Worm (Caenorhabditis elegans) whole organism, young adult: ENCODE data around the gene gadr-3.

Experiments
- B0019.2 ChIP-seq: fragments of 200-800 bp; sonication (Bioruptor generic); conservative IDR thresholded peaks from 2 replicates; pipeline ENCODE4 v1.3.6; 2022; ENCODE audit warnings: missing genetic modification reagents, missing genetic modification characterization, missing compliant biosample characterization
- B0035.1 ChIP-seq: sonication (generic microtip); optimal IDR thresholded peaks from 2 replicates; lab custom pipeline; 2016; ENCODE audit warnings: missing genetic modification characterization, mild to moderate bottlenecking, missing compliant biosample characterization, missing genotype, missing genetic modification reagents
- C06A6.2 ChIP-seq: fragments of 200-800 bp; sonication (Bioruptor generic); conservative IDR thresholded peaks from 2 replicates; pipeline ENCODE4 v1.3.6; 2022; ENCODE audit warnings: missing genetic modification characterization, missing compliant biosample characterization
- F23B12.7 ChIP-seq: sonication (generic microtip); optimal IDR thresholded peaks from 2 replicates; lab custom pipeline; 2017; ENCODE audit warnings: missing genetic modification characterization, mild to moderate bottlenecking, missing compliant biosample characterization, antibody characterized with exemption, moderate library complexity; ENCODE audit not compliant: insufficient read depth
- F39B2.1 ChIP-seq: fragments of 200-800 bp; sonication (Bioruptor generic); IDR thresholded peaks from 2 replicates; pipeline ENCODE4 v1.3.6; 2022; ENCODE audit warnings: missing genetic modification reagents, missing genetic modification characterization, missing compliant biosample characterization
- Y53F4B.3 ChIP-seq: fragments of 200-800 bp; sonication (Bioruptor generic); IDR thresholded peaks from 2 replicates; pipeline ENCODE4 v1.3.6; 2022; ENCODE audit warnings: missing genetic modification reagents, missing genetic modification characterization, missing compliant biosample characterization
- Y95B8A.8 ChIP-seq: fragments of 200-800 bp; sonication (Bioruptor generic); IDR thresholded peaks from 2 replicates; pipeline ENCODE4 v1.3.6; 2022; ENCODE audit warnings: missing genetic modification reagents, missing genetic modification characterization, missing compliant biosample characterization
- ama-1 ChIP-seq, 3 experiments: fragments of 150-350 bp in 1 of 3; sonication (generic microtip) in 2 of 3; optimal IDR thresholded peaks; 2 replicates each; lab custom pipeline; 2014 to 2018; ENCODE audit warnings: missing biosample characterization in 2 of 3, missing genetic modification characterization in 2 of 3, missing genetic modification reagents in 2 of 3
- atf-7 ChIP-seq: sonication (generic microtip); optimal IDR thresholded peaks from 2 replicates; lab custom pipeline; 2017; ENCODE audit warnings: mild to moderate bottlenecking, missing genetic modification characterization, missing compliant biosample characterization
- attf-3 ChIP-seq: fragments of 200-800 bp; sonication (Bioruptor generic); conservative IDR thresholded peaks from 2 replicates; pipeline ENCODE4 v1.3.6; 2022; ENCODE audit warnings: missing genetic modification reagents, missing genetic modification characterization, missing compliant biosample characterization
- attf-6 ChIP-seq: fragments of 200-800 bp; sonication (Bioruptor generic); IDR thresholded peaks from 2 replicates; pipeline ENCODE4 v1.3.6; 2022; ENCODE audit warnings: missing genetic modification reagents, missing genetic modification characterization, missing compliant biosample characterization
- cebp-1 ChIP-seq, 2 experiments: fragments of 200-800 bp in 1 of 2; sonication (Bioruptor generic) in 1 of 2; sonication (generic microtip) in 1 of 2; IDR thresholded peaks in 1 of 2; optimal IDR thresholded peaks in 1 of 2; 2 replicates each; pipeline versions ENCODE4 v1.3.6 to Lab custom; 2017 to 2022; ENCODE audit warnings: missing compliant biosample characterization in 2 of 2, missing genetic modification characterization in 2 of 2, mild to moderate bottlenecking in 1 of 2, missing genetic modification reagents in 1 of 2, moderate library complexity in 1 of 2
- ceh-27 ChIP-seq: fragments of 200-800 bp; sonication (Bioruptor generic); optimal IDR thresholded peaks from 2 replicates; lab custom pipeline; 2018; ENCODE audit warnings: mild to moderate bottlenecking, missing genetic modification characterization, moderate library complexity, missing compliant biosample characterization
- ceh-40 ChIP-seq: fragments of 200-800 bp; sonication (Bioruptor generic); IDR thresholded peaks from 2 replicates; pipeline ENCODE4 v1.3.6; 2022; ENCODE audit warnings: missing genetic modification characterization, missing compliant biosample characterization
- ceh-79 ChIP-seq: sonication (generic microtip); optimal IDR thresholded peaks from 2 replicates; lab custom pipeline; 2017; ENCODE audit warnings: mild to moderate bottlenecking, missing genetic modification characterization, missing compliant biosample characterization
- dpff-1 ChIP-seq: sonication (generic microtip); optimal IDR thresholded peaks from 2 replicates; lab custom pipeline; 2017; ENCODE audit warnings: mild to moderate bottlenecking, missing genetic modification characterization, missing compliant biosample characterization
- egl-18 ChIP-seq: fragments of 200-800 bp; sonication (Bioruptor generic); IDR thresholded peaks from 2 replicates; pipeline ENCODE4 v1.3.6; 2022; ENCODE audit warnings: missing genetic modification reagents, missing genetic modification characterization, missing compliant biosample characterization
- egrh-3 ChIP-seq: fragments of 200-800 bp; sonication (Bioruptor generic); IDR thresholded peaks from 2 replicates; pipeline ENCODE4 v1.3.6; 2022; ENCODE audit warnings: missing genetic modification reagents, missing genetic modification characterization, missing compliant biosample characterization
- ekl-4 ChIP-seq: fragments of 200-800 bp; sonication (Bioruptor generic); IDR thresholded peaks from 2 replicates; pipeline ENCODE4 v1.3.6; 2022; ENCODE audit warnings: missing genetic modification reagents, missing genetic modification characterization, missing compliant biosample characterization
- him-1 ChIP-seq: sonication (generic microtip); optimal IDR thresholded peaks from 2 replicates; lab custom pipeline; 2016; ENCODE audit warnings: missing genotype, missing genetic modification reagents, missing genetic modification characterization, missing compliant biosample characterization
- hmg-1.2 ChIP-seq: fragments of 200-800 bp; sonication (Bioruptor generic); IDR thresholded peaks from 2 replicates; pipeline ENCODE4 v1.3.6; 2022; ENCODE audit warnings: missing genetic modification reagents, missing genetic modification characterization, missing compliant biosample characterization
- let-607 ChIP-seq, 2 experiments: fragments of 200-800 bp in 1 of 2; sonication (Bioruptor generic) in 1 of 2; sonication (generic microtip) in 1 of 2; optimal IDR thresholded peaks; 2 replicates each; lab custom pipeline; 2016 to 2018; ENCODE audit warnings: mild to moderate bottlenecking in 2 of 2, missing compliant biosample characterization in 2 of 2, missing genetic modification characterization in 2 of 2, moderate library complexity in 2 of 2, missing genotype in 1 of 2
- lir-1 ChIP-seq: fragments of 200-800 bp; sonication (Bioruptor generic); conservative IDR thresholded peaks from 2 replicates; pipeline ENCODE4 v1.3.6; 2022; ENCODE audit warnings: missing genetic modification reagents, missing genetic modification characterization, missing compliant biosample characterization
- lsl-1 ChIP-seq: fragments of 200-800 bp; sonication (Bioruptor generic); optimal IDR thresholded peaks from 2 replicates; lab custom pipeline; 2018; ENCODE audit warnings: mild to moderate bottlenecking, missing genetic modification characterization, moderate library complexity, missing compliant biosample characterization
- mel-28 ChIP-seq: sonication (generic microtip); optimal IDR thresholded peaks from 2 replicates; lab custom pipeline; 2016; ENCODE audit warnings: borderline replicate concordance, mild to moderate bottlenecking, missing genetic modification characterization, missing compliant biosample characterization
- mxl-1 ChIP-seq: sonication (generic microtip); optimal IDR thresholded peaks from 2 replicates; lab custom pipeline; 2016; ENCODE audit warnings: missing genetic modification characterization, missing compliant biosample characterization
- nfya-1 ChIP-seq: sonication (generic microtip); optimal IDR thresholded peaks from 2 replicates; lab custom pipeline; 2017; ENCODE audit warnings: antibody characterized with exemption, missing compliant biosample characterization, missing genetic modification characterization, borderline replicate concordance; ENCODE audit not compliant: insufficient read depth
- nfyb-1 ChIP-seq: fragments of 200-800 bp; sonication (Bioruptor generic); IDR thresholded peaks from 2 replicates; pipeline ENCODE4 v1.3.6; 2022; ENCODE audit warnings: missing genetic modification reagents, missing genetic modification characterization, missing compliant biosample characterization
- nhr-80 ChIP-seq: sonication (generic microtip); optimal IDR thresholded peaks from 2 replicates; lab custom pipeline; 2016; ENCODE audit warnings: missing genetic modification characterization, missing compliant biosample characterization
- somi-1 ChIP-seq: fragments of 200-800 bp; sonication (Bioruptor generic); optimal IDR thresholded peaks from 2 replicates; lab custom pipeline; 2018; ENCODE audit warnings: mild to moderate bottlenecking, missing genetic modification characterization, missing compliant biosample characterization
- sptf-2 ChIP-seq: fragments of 200-800 bp; sonication (Bioruptor generic); optimal IDR thresholded peaks from 2 replicates; lab custom pipeline; 2018; ENCODE audit warnings: mild to moderate bottlenecking, missing genetic modification characterization, missing compliant biosample characterization
- tbx-9 ChIP-seq: sonication (generic microtip); optimal IDR thresholded peaks from 2 replicates; lab custom pipeline; 2016; ENCODE audit warnings: borderline replicate concordance, missing genetic modification characterization, inconsistent platforms, missing compliant biosample characterization
- ztf-28 ChIP-seq: fragments of 200-800 bp; sonication (Bioruptor generic); IDR thresholded peaks from 2 replicates; pipeline ENCODE4 v1.3.6; 2022; ENCODE audit warnings: missing genetic modification reagents, missing genetic modification characterization, missing compliant biosample characterization

The gadr-3 gene

ce11 chrIII:6285890-6286289 lies at the start of gene gadr-3:
TSS of gene gadr-3 (minus strand) at chrIII:6285990.
- TF ChIP-seq lir-1 (GFP tag; lab: Robert Waterston, UW) (no peak), ekl-4 (GFP tag; lab: Robert Waterston, UW) (no peak), him-1 (tag; lab: Kevin White, UChicago) (no peak), B0019.2 (GFP tag; lab: Robert Waterston, UW) (no peak), dpff-1 (tag; lab: Kevin White, UChicago) (no peak), C06A6.2 (GFP tag; lab: Robert Waterston, UW) (no peak), attf-6 (GFP tag; lab: Robert Waterston, UW) (no peak), egl-18 (GFP tag; lab: Robert Waterston, UW) (no peak), sptf-2 (no peak), ceh-79 (tag; lab: Kevin White, UChicago) (no peak)

- TF ChIP-seq tbx-9 (no peak), ceh-40 (GFP tag; lab: Robert Waterston, UW) (no peak), nfya-1 (tag; lab: Kevin White, UChicago) (no peak), mel-28 (tag; lab: Kevin White, UChicago) (no peak), B0035.1 (tag; lab: Kevin White, UChicago) (no peak), dpff-1 (tag; lab: Kevin White, UChicago) (no peak), ztf-28 (GFP tag; lab: Robert Waterston, UW) (no peak), Y53F4B.3 (GFP tag; lab: Robert Waterston, UW) (no peak), mxl-1 (tag; lab: Kevin White, UChicago) (no peak), nhr-80 (tag; lab: Kevin White, UChicago) (no peak), ceh-27 (GFP tag; lab: Kevin White, UChicago) (no peak), Y95B8A.8 (GFP tag; lab: Robert Waterston, UW) (no peak), nfyb-1 (no peak), lsl-1 (GFP tag; lab: Kevin White, UChicago) (no peak), F39B2.1 (GFP tag; lab: Robert Waterston, UW) (no peak), F23B12.7 (tag; lab: Kevin White, UChicago) (no peak), let-607 (tag; optimal IDR thresholded peaks at IDR 0.05; lab: Kevin White, UChicago) (no peak)
Observed at ce11 chrIII:6334364-6334763, 48.6 kb upstream of the gadr-3 start.

- TF ChIP-seq atf-7 (no peak), somi-1 (GFP tag; lab: Kevin White, UChicago) (no peak), egrh-3 (no peak), ama-1 (optimal IDR thresholded peaks at IDR 0.05; lab: Kevin White, UChicago) (no peak), ama-1 (GFP tag; optimal IDR thresholded peaks at IDR 0.05; lab: Kevin White, UChicago) (no peak), egl-18 (GFP tag; lab: Robert Waterston, UW) (no peak), hmg-1.2 (GFP tag; lab: Robert Waterston, UW) (no peak), cebp-1 (GFP tag; IDR thresholded peaks at IDR 0.05; lab: Robert Waterston, UW) (no peak), cebp-1 (tag; optimal IDR thresholded peaks at IDR 0.05; lab: Kevin White, UChicago) (no peak), attf-3 (GFP tag; lab: Robert Waterston, UW) (no peak)
- TF ChIP-seq, all 124 proteins: peak for 0
Observed at ce11 chrIII:6331211-6331782, 45.5 kb upstream of the gadr-3 start, which contains the start of gene C56G2.4. TSS of gene C56G2.4 (plus strand) at chrIII:6331732.
